Fruit fly (Drosophila melanogaster) Kc167 (cell line): ENCODE measurements around the gene Slu7.

Experiments
- Myc ChIP-seq: fragments of >200 bp; optimal IDR thresholded peaks from 2 replicates; lab custom pipeline; 2017; ENCODE audit warnings: missing external identifiers
- Sin3A ChIP-seq: fragments of >200 bp; optimal IDR thresholded peaks from 2 replicates; lab custom pipeline; 2018; ENCODE audit warnings: missing external identifiers
- h ChIP-seq: fragments of >200 bp; optimal IDR thresholded peaks from 3 replicates; lab custom pipeline; 2018; ENCODE audit warnings: missing external identifiers
- insv ChIP-seq: fragments of >200 bp; optimal IDR thresholded peaks from 3 replicates; lab custom pipeline; 2018; ENCODE audit warnings: missing external identifiers
- psq ChIP-seq: fragments of >200 bp; optimal IDR thresholded peaks from 2 replicates; lab custom pipeline; 2017; ENCODE audit warnings: missing external identifiers
- ttk ChIP-seq: sonication (Bioruptor generic); optimal IDR thresholded peaks from 2 replicates; lab custom pipeline; 2017; ENCODE audit warnings: missing external identifiers

The Slu7 gene

DNA sequence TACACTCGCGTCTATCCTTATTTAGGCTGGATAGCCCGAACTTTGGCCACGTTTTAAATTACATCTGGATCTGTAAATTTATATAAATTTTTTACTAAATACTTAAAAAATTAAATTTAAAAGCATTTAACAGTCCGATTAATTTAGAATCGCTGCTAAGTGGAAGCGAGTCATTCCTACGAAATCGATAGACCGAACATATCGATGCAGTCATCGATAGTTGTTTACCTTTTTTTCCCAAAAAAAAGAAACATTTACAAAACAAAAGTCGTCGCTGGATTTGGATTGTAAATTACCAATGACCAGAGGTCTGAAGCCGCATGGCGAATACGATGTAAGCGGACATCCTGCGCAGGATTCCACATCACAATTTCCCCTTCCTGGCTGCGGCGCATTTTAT, 16.8 kb upstream of the Slu7 start, which contains the start of gene Sirt7:
Gene Sirt7 (plus strand): TSS at position 218 of the 400 bp plus-strand sequence.
- TF ChIP-seq ttk (lab: Kevin White, UChicago) (no peak), Sin3A (lab: Kevin White, UChicago) (no peak), Myc (no peak), h (lab: Kevin White, UChicago) (no peak), psq (lab: Kevin White, UChicago) (no peak), insv (no peak)

- TF ChIP-seq Myc: no peak
- no peak for TF ChIP-seq ttk (lab: Kevin White, UChicago)
- no peak for TF ChIP-seq psq (lab: Kevin White, UChicago)
- TF ChIP-seq h (lab: Kevin White, UChicago): no peak
- no peak for TF ChIP-seq Sin3A (lab: Kevin White, UChicago)
- TF ChIP-seq insv: no peak
Measured at dm6 chr3R:29054047-29054446, 15.2 kb upstream of the Slu7 start, which contains the start of gene CG11843. CG11843 (plus strand) TSS chr3R:29054347.

DNA sequence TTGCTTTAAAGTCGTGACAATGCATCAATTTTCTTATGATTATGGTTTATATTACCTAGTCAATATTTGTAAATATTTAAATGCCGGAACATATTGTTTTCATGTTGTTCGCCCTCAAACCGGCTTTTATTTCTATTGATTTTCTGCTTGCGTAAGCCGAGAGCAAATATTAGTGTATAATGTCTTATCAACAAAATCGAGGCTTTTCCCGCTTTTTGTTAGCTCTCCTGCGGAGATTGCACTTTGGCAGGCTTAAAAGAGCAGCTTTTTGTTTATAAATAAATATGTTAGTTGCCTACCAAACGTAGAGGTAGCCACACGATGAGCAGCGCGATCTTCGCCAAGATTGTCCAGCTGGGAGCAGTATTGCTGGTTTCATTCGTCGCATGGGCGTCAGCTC, 13.5 kb upstream of the Slu7 start, which contains the start of gene CG11842:
Gene CG11842 (plus strand): TSS at position 301 of the 400 bp plus-strand sequence.
- no peak for TF ChIP-seq ttk (lab: Kevin White, UChicago)
- no peak for TF ChIP-seq h (lab: Kevin White, UChicago)
- no peak for TF ChIP-seq Myc
- no peak for TF ChIP-seq insv
- TF ChIP-seq Sin3A (lab: Kevin White, UChicago): no peak
- no peak for TF ChIP-seq psq (lab: Kevin White, UChicago)

dm6 chr3R:29050756-29051155, 11.9 kb upstream of the Slu7 start, which contains the start of gene CG11841:
CG11841 (plus strand) TSS chr3R:29051056.
- TF ChIP-seq Myc (no peak), insv (no peak), Sin3A (lab: Kevin White, UChicago) (no peak), ttk (lab: Kevin White, UChicago) (no peak), h (lab: Kevin White, UChicago) (no peak), psq (lab: Kevin White, UChicago) (no peak)

DNA sequence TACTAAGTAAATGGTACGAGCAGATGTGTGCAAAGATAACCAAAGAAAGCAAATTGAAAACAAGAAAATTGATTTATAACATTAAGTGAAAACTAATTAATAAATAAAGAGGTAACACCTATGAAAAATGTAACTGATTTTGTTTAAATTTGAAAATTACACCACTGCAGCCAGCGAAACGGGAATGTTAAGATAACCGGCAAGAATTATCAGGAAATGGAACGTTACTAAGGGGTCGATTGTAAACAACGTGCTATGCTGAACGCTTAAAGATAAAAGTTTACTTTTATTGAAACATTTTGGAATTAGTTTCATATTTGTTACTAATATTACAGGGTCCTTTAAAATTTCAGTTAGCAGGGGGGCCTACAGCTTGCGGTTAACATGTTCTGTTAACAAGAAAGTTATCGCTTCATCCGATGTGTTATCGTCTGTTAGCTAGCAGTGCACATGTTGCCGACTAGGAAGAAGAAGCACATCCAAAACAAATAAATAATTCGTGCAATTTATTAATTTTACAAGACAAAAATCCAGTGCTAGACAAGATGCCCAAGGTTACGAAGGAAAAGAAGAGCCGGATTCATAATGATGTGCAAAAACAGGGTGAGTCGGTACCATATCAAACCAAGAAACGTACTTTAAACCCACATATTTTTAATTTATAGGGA, 10.3 kb upstream of the Slu7 start, which contains the start of gene CG11837:
Gene CG11837 (plus strand): TSS at position 439 of the 668 bp plus-strand sequence.
- TF ChIP-seq Myc: no peak
- TF ChIP-seq h (lab: Kevin White, UChicago): no peak
- no peak for TF ChIP-seq Sin3A (lab: Kevin White, UChicago)
- no peak for TF ChIP-seq insv
- TF ChIP-seq ttk (lab: Kevin White, UChicago): no peak
- no peak for TF ChIP-seq psq (lab: Kevin White, UChicago)

DNA sequence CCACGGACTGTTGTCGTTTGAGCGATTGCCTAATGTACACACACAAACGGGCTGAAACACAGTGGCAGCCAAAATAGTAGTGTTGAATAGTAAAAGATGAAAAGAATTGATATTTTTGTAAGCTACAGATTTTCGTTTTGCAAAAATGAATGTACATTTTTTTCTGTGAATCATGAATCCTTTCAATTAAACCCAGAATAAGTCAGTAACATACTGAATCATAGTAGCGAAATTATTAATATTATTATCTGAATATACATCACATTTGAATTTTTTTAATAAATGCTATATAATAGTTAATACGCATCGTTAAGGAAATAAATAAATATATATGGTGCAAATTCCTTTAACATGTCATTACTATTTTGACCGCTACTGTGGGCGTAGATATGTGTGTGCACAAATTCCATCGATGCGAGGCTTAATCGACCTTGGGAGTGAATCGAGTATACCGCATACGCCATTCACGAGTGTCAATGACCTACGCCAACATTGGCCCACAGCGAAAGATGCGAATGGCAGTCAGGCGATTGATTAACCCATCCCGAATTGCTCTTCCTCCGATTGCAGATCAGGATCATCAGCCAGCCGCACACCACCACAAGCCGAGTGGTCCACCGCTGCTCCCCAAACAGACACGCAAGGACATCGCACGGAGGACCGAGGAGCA, 1.8 kb upstream of the Slu7 start:
- TF ChIP-seq Myc (no peak), insv (no peak), h (lab: Kevin White, UChicago) (no peak), Sin3A (lab: Kevin White, UChicago) (no peak), psq (lab: Kevin White, UChicago) (no peak), ttk (lab: Kevin White, UChicago) (no peak)

dm6 chr3R:29039704-29040430, 996 bp upstream of the Slu7 start:
- TF ChIP-seq ttk (lab: Kevin White, UChicago) (no peak), psq (lab: Kevin White, UChicago) (no peak), Sin3A (lab: Kevin White, UChicago) (no peak), h (lab: Kevin White, UChicago) (no peak), Myc (no peak), insv (no peak)

DNA sequence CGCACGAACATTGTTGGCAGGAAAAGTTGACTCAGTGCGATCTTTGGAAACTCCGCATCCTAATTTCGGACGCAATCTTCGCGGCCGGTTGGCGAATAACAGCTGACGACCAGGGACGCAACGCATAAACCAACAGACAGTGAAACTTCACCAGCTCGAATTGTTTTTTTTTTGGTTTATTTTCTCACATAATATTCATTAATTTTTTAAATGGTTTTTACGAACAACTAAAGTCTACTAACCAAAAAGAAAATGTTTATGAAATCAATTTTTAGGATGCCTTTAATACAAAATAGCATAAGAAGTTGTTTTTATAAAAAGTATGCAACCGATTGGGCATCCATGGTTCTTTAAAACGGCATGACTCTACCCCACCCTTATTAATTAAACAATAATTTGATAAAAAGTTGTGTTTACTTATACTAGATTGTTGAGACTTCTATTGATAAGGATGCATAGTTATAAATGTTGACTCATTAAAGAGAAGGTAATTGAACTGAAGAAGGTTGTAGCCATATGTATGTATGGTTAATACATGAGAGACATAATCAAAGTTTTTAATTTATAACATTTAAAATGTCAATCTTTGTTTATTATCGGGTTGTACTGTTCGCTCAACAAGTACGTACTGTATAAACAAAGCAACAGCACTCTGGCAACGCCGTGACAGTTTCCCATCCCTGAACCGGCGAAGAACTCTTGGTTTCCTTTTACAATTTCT, 4.8 kb downstream of the Slu7 start, which contains the start of the genes beta4GalNAcTB and Cpsf100:
Gene beta4GalNAcTB (minus strand): TSS at position 100 of the 721 bp plus-strand sequence.
Gene Cpsf100 (plus strand): TSS at position 665 of the 721 bp plus-strand sequence.
- TF ChIP-seq psq (lab: Kevin White, UChicago) (no peak), Myc (no peak), insv (no peak), ttk (lab: Kevin White, UChicago) (no peak), h (lab: Kevin White, UChicago) (no peak)

DNA sequence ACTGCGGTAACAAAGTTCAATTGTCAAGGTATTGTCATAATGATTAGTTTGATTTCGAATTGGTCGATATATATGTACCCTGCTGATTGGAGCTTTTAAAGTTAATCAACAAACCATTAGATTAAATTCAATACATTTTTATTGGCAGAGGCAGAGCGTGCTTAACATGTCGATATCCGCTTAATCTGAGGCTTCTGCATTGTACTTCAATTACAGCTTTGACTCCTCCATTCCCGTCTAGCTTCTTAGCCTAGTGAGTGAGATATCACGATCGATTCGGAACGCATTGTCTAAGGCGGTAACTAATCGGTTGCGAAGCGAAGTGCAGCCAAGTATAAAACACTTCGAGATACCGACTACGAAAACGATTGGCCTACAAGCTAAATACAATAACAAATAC, 6.3 kb downstream of the Slu7 start, which contains the start of gene Ssl2:
Gene Ssl2 (minus strand): TSS at position 101 of the 400 bp plus-strand sequence.
- TF ChIP-seq h (lab: Kevin White, UChicago) (no peak), insv (no peak), psq (lab: Kevin White, UChicago) (no peak), ttk (lab: Kevin White, UChicago) (no peak), Myc (no peak), Sin3A (lab: Kevin White, UChicago) (no peak)

dm6 chr3R:29027122-29027521, 11.7 kb downstream of the Slu7 start, which contains the start of the genes eIF4E6 and CG1951:
eIF4E6 (minus strand) TSS chr3R:29027174.
CG1951 (plus strand) TSS chr3R:29027236.
- TF ChIP-seq h (lab: Kevin White, UChicago) (no peak), Myc (no peak), Sin3A (lab: Kevin White, UChicago) (no peak), insv (no peak), ttk (lab: Kevin White, UChicago) (no peak), psq (lab: Kevin White, UChicago) (no peak)
